Fruit fly (Drosophila melanogaster) whole organism, prepupa: ENCODE data around the gene Osbp.

ENCODE experiments used
- CG10669 ChIP-seq: fragments of 200-800 bp; sonication (Bioruptor generic); optimal IDR thresholded peaks from 3 replicates; lab custom pipeline; 2018; ENCODE audit warnings: missing biosample characterization, mild to moderate bottlenecking, missing genetic modification characterization, moderate library complexity
- CG11762 ChIP-seq: fragments of 200-800 bp; sonication (Bioruptor generic); optimal IDR thresholded peaks from 3 replicates; lab custom pipeline; 2016; ENCODE audit warnings: missing biosample characterization, missing genetic modification characterization; ENCODE audit not compliant: insufficient read depth
- CG15336 ChIP-seq: fragments of 200-800 bp; sonication (Bioruptor generic); IDR thresholded peaks from 2 replicates; pipeline ENCODE4 v1.3.6; 2022; ENCODE audit warnings: missing biosample characterization, missing genetic modification characterization
- CG4318 ChIP-seq: fragments of 200-800 bp; sonication (Bioruptor generic); optimal IDR thresholded peaks from 3 replicates; lab custom pipeline; 2017; ENCODE audit warnings: missing biosample characterization, mild to moderate bottlenecking, missing genetic modification characterization
- CG6276 ChIP-seq: fragments of 200-800 bp; sonication (Bioruptor generic); optimal IDR thresholded peaks from 2 replicates; lab custom pipeline; 2017; ENCODE audit warnings: missing biosample characterization, mild to moderate bottlenecking, missing genetic modification characterization
- CG6854 ChIP-seq: fragments of 200-800 bp; sonication (Bioruptor generic); optimal IDR thresholded peaks from 2 replicates; lab custom pipeline; 2017; ENCODE audit warnings: missing biosample characterization, mild to moderate bottlenecking, missing genetic modification characterization
- Eip75B ChIP-seq: fragments of 200-800 bp; sonication (Bioruptor generic); optimal IDR thresholded peaks from 3 replicates; lab custom pipeline; 2016; ENCODE audit warnings: missing biosample characterization, missing genetic modification characterization
- Hr4 ChIP-seq: fragments of 200-800 bp; sonication (Bioruptor generic); optimal IDR thresholded peaks from 3 replicates; lab custom pipeline; 2016; ENCODE audit warnings: missing biosample characterization, missing genetic modification characterization
- dsx ChIP-seq: fragments of 200-800 bp; optimal IDR thresholded peaks from 3 replicates; lab custom pipeline; 2019; ENCODE audit warnings: missing biosample characterization, mild to moderate bottlenecking, missing genetic modification characterization, moderate library complexity; ENCODE audit not compliant: poor library complexity, severe bottlenecking
- svp ChIP-seq: fragments of 200-800 bp; sonication (Bioruptor generic); peaks from one replicate; lab custom pipeline; 2016; ENCODE audit warnings: missing biosample characterization, missing genetic modification characterization

dm6 chr3R:24906648-24907047, 31.4 kb downstream of the Osbp start:
- TF ChIP-seq CG15336 (GFP tag; lab: Robert Waterston, UW) = peak; percentile 55
- peak; percentile 19 for TF ChIP-seq Hr4 (GFP tag; lab: Kevin White, UChicago)
- TF ChIP-seq CG6276 (GFP tag; lab: Kevin White, UChicago) = peak; percentile 46
- TF ChIP-seq CG4318 (GFP tag; lab: Kevin White, UChicago) = no peak
- TF ChIP-seq Eip75B (GFP tag; lab: Kevin White, UChicago) = no peak
- TF ChIP-seq dsx (GFP tag; lab: Kevin White, UChicago) = no peak
- no peak for TF ChIP-seq svp (GFP tag; lab: Kevin White, UChicago)
- TF ChIP-seq CG6854 (GFP tag; lab: Kevin White, UChicago) = no peak
- no peak for TF ChIP-seq CG11762 (GFP tag; lab: Kevin White, UChicago)
- TF ChIP-seq CG10669 (GFP tag; lab: Kevin White, UChicago) = no peak
